Fruit fly (Drosophila melanogaster): ENCODE data around the gene CAH6.

The CAH6 gene

dm6 chr3R:31251130-31251770, 6.1 kb upstream of the CAH6 start:
- TF ChIP-seq CG6276 (GFP tag; optimal IDR thresholded peaks at IDR 0.05) (peak; percentile 84), Met (GFP tag; optimal IDR thresholded peaks at IDR 0.05) (no peak), lz (GFP tag; optimal IDR thresholded peaks at IDR 0.05) (no peak), Eip78C (GFP tag) (peak; percentile 85), CG16779 (tag; optimal IDR thresholded peaks at IDR 0.05) (no peak), CG34406 (GFP tag; optimal IDR thresholded peaks at IDR 0.05) (peak; percentile 31), Lpt (GFP tag; optimal IDR thresholded peaks at IDR 0.05) (no peak), CG7368 (GFP tag; optimal IDR thresholded peaks at IDR 0.05) (no peak), dsx (GFP tag; optimal IDR thresholded peaks at IDR 0.05; ENCODE audit: poor library complexity, severe bottlenecking) (no peak), spab (GFP tag; optimal IDR thresholded peaks at IDR 0.05) (no peak), Hr39 (GFP tag; optimal IDR thresholded peaks at IDR 0.05) (no peak), svp (GFP tag) (no peak), CG6808 (GFP tag; optimal IDR thresholded peaks at IDR 0.05) (no peak), CG31627 (GFP tag; optimal IDR thresholded peaks at IDR 0.05) (no peak), CG32006 (GFP tag; optimal IDR thresholded peaks at IDR 0.05) (peak; percentile 88), pdm3 (GFP tag; optimal IDR thresholded peaks at IDR 0.05) (peak; percentile 52), CG9139 (GFP tag; optimal IDR thresholded peaks at IDR 0.05) (no peak), Ets96B (tag; optimal IDR thresholded peaks at IDR 0.05) (no peak), dac (GFP tag; optimal IDR thresholded peaks at IDR 0.05) (peak; percentile 16), achi (GFP tag; optimal IDR thresholded peaks at IDR 0.05) (no peak), Gug (GFP tag; IDR thresholded peaks at IDR 0.05) (peak; percentile 69), CG6163 (GFP tag; IDR thresholded peaks at IDR 0.05) (peak; percentile 57), Hr38 (GFP tag; optimal IDR thresholded peaks at IDR 0.05) (no peak), topi (GFP tag; optimal IDR thresholded peaks at IDR 0.05) (peak; percentile 1), vri (GFP tag; optimal IDR thresholded peaks at IDR 0.05) (no peak), CG8632 (GFP tag; optimal IDR thresholded peaks at IDR 0.05) (no peak), eg (GFP tag; IDR thresholded peaks at IDR 0.05) (peak; percentile 80), CG11762 (GFP tag; optimal IDR thresholded peaks at IDR 0.05; ENCODE audit: insufficient read depth) (no peak), Sox15 (GFP tag; optimal IDR thresholded peaks at IDR 0.05) (no peak), CG8119 (GFP tag; IDR thresholded peaks at IDR 0.05) (peak; percentile 87), net (GFP tag; optimal IDR thresholded peaks at IDR 0.05) (peak; percentile 61), cyc (GFP tag; optimal IDR thresholded peaks at IDR 0.05) (no peak), CG6854 (GFP tag; optimal IDR thresholded peaks at IDR 0.05) (no peak), Sox14 (GFP tag; optimal IDR thresholded peaks at IDR 0.05) (peak; percentile 13), salr (GFP tag; optimal IDR thresholded peaks at IDR 0.05) (peak in 1 of 2 experiments; percentile 47), Hr4 (GFP tag; optimal IDR thresholded peaks at IDR 0.05) (peak; percentile 92), Smox (GFP tag; optimal IDR thresholded peaks at IDR 0.05) (no peak), OdsH (GFP tag; optimal IDR thresholded peaks at IDR 0.05) (peak; percentile 44), fkh (GFP tag; optimal IDR thresholded peaks at IDR 0.05) (no peak), CG11294 (GFP tag; IDR thresholded peaks at IDR 0.05) (0 out of 2 replicates have a peak, but pooled peaks have one; percentile 50), CG10631 (GFP tag; optimal IDR thresholded peaks at IDR 0.05) (no peak), CG1621 (tag; optimal IDR thresholded peaks at IDR 0.05) (no peak), ss (GFP tag; optimal IDR thresholded peaks at IDR 0.05) (no peak), CG15336 (GFP tag; IDR thresholded peaks at IDR 0.05) (peak; percentile 92), CG3032 (tag; optimal IDR thresholded peaks at IDR 0.05) (no peak), Blimp-1 (GFP tag; optimal IDR thresholded peaks at IDR 0.05) (peak; percentile 1), CG3919 (GFP tag; optimal IDR thresholded peaks at IDR 0.05) (no peak), CG10669 (GFP tag; optimal IDR thresholded peaks at IDR 0.05) (no peak), Eip93F (GFP tag; optimal IDR thresholded peaks at IDR 0.05) (no peak), esn (GFP tag; optimal IDR thresholded peaks at IDR 0.05) (peak; percentile 5), CG4318 (GFP tag; optimal IDR thresholded peaks at IDR 0.05) (peak; percentile 65), Ets21C (GFP tag; optimal IDR thresholded peaks at IDR 0.05) (no peak)
